Worm (Caenorhabditis elegans) whole organism, L4 larva: ENCODE results near the gene F47B7.4.

Experiments
- F44E2.7 ChIP-seq: fragments of 200-800 bp; sonication (Bioruptor generic); IDR thresholded peaks from 2 replicates; pipeline ENCODE4 v2.1.2; 2022; ENCODE audit warnings: missing genetic modification characterization, missing compliant biosample characterization
- Y75B8A.6 ChIP-seq: fragments of 200-800 bp; sonication (Bioruptor generic); IDR thresholded peaks from 2 replicates; pipeline ENCODE4 v1.3.6; 2022; ENCODE audit warnings: missing genetic modification reagents, missing genetic modification characterization, missing compliant biosample characterization
- ZK546.5 ChIP-seq, 2 experiments: sonication (generic microtip); optimal IDR thresholded peaks; 2 replicates each; lab custom pipeline; 2017; ENCODE audit warnings: missing biosample characterization in 2 of 2, missing genetic modification characterization in 2 of 2
- aha-1 ChIP-seq: fragments of 150-350 bp; peaks from one replicate; lab custom pipeline; 2014; ENCODE audit warnings: missing biosample characterization, missing genetic modification characterization
- arid-1 ChIP-seq: fragments of 200-800 bp; sonication (Bioruptor generic); conservative IDR thresholded peaks from 2 replicates; pipeline ENCODE4 v1.3.6; 2022; ENCODE audit warnings: missing genetic modification reagents, missing genetic modification characterization, missing compliant biosample characterization
- attf-4 ChIP-seq: sonication (generic microtip); optimal IDR thresholded peaks from 3 replicates; lab custom pipeline; 2017; ENCODE audit warnings: missing biosample characterization, missing genetic modification characterization
- ceh-44 ChIP-seq: fragments of 200-800 bp; sonication (Bioruptor generic); IDR thresholded peaks from 2 replicates; pipeline ENCODE4 v1.3.6; 2022; ENCODE audit warnings: missing genetic modification reagents, missing genetic modification characterization, missing compliant biosample characterization
- ceh-82 ChIP-seq: sonication (generic microtip); optimal IDR thresholded peaks from 2 replicates; lab custom pipeline; 2017; ENCODE audit warnings: missing biosample characterization, missing genetic modification characterization
- cey-2 ChIP-seq: sonication (generic microtip); optimal IDR thresholded peaks from 3 replicates; lab custom pipeline; 2017; ENCODE audit warnings: missing genetic modification characterization, mild to moderate bottlenecking, missing compliant biosample characterization, antibody characterized with exemption, borderline replicate concordance; ENCODE audit not compliant: insufficient read depth
- daf-16 ChIP-seq, 3 experiments: sonication (generic microtip); optimal IDR thresholded peaks; 2 replicates each; lab custom pipeline; 2016 to 2017; ENCODE audit warnings: missing genetic modification characterization in 3 of 3, missing genetic modification reagents in 3 of 3, mild to moderate bottlenecking in 2 of 3, missing compliant biosample characterization in 2 of 3, missing biosample characterization in 1 of 3, moderate library complexity in 1 of 3
- daf-19 ChIP-seq: fragments of 200-800 bp; sonication (Bioruptor generic); conservative IDR thresholded peaks from 2 replicates; pipeline ENCODE4 v1.3.6; 2022; ENCODE audit warnings: missing genetic modification characterization, missing compliant biosample characterization
- daf-8 ChIP-seq: fragments of 200-800 bp; sonication (Bioruptor generic); IDR thresholded peaks from 2 replicates; pipeline ENCODE4 v1.3.6; 2022; ENCODE audit warnings: missing genetic modification characterization, missing compliant biosample characterization
- egl-43 ChIP-seq: fragments of 200-800 bp; sonication (Bioruptor generic); IDR thresholded peaks from 2 replicates; pipeline ENCODE4 v1.3.6; 2022; ENCODE audit warnings: missing genetic modification reagents, missing genetic modification characterization, missing compliant biosample characterization
- fkh-10 ChIP-seq: fragments of 150-350 bp; optimal IDR thresholded peaks from 2 replicates; lab custom pipeline; 2014; ENCODE audit warnings: missing biosample characterization, missing genetic modification reagents, missing genetic modification characterization
- fos-1 ChIP-seq: fragments of 150-350 bp; optimal IDR thresholded peaks from 2 replicates; lab custom pipeline; 2014; ENCODE audit warnings: missing biosample characterization, missing genetic modification characterization
- hlh-11 ChIP-seq: fragments of 200-800 bp; sonication (Bioruptor generic); optimal IDR thresholded peaks from 2 replicates; lab custom pipeline; 2018; ENCODE audit warnings: mild to moderate bottlenecking, missing genetic modification characterization, missing compliant biosample characterization
- jun-1 ChIP-seq: fragments of 150-350 bp; optimal IDR thresholded peaks from 2 replicates; lab custom pipeline; 2014; ENCODE audit warnings: missing biosample characterization, missing genetic modification reagents, missing genetic modification characterization
- lin-29 ChIP-seq: fragments of 200-800 bp; sonication (Bioruptor generic); IDR thresholded peaks from 2 replicates; pipeline ENCODE4 v1.3.6; 2022; ENCODE audit warnings: missing genetic modification reagents, missing genetic modification characterization, missing compliant biosample characterization
- lin-38 ChIP-seq: fragments of 200-800 bp; sonication (Bioruptor generic); IDR thresholded peaks from 2 replicates; pipeline ENCODE4 v1.3.6; 2022; ENCODE audit warnings: missing genetic modification reagents, missing genetic modification characterization, missing compliant biosample characterization
- mep-1 ChIP-seq: fragments of 150-350 bp; sonication (generic microtip); optimal IDR thresholded peaks from 3 replicates; lab custom pipeline; 2014; ENCODE audit warnings: missing biosample characterization, missing genetic modification characterization
- mes-2 ChIP-seq: sonication (generic microtip); optimal IDR thresholded peaks from 2 replicates; lab custom pipeline; 2016; ENCODE audit warnings: missing genotype, mild to moderate bottlenecking, missing genetic modification characterization, missing compliant biosample characterization; ENCODE audit not compliant: poor library complexity, severe bottlenecking
- mxl-3 ChIP-seq: fragments of 200-800 bp; sonication (Bioruptor generic); optimal IDR thresholded peaks from 2 replicates; lab custom pipeline; 2018; ENCODE audit warnings: mild to moderate bottlenecking, missing genetic modification characterization, missing compliant biosample characterization
- nhr-10 ChIP-seq: fragments of 150-350 bp; optimal IDR thresholded peaks from 2 replicates; lab custom pipeline; 2014; ENCODE audit warnings: missing biosample characterization, missing genetic modification characterization
- nhr-111 ChIP-seq: fragments of 200-800 bp; sonication (Bioruptor generic); optimal IDR thresholded peaks from 2 replicates; lab custom pipeline; 2018; ENCODE audit warnings: mild to moderate bottlenecking, missing genetic modification characterization, missing compliant biosample characterization
- pha-4 ChIP-seq, 2 experiments: fragments of 150-350 bp in 1 of 2; fragments of 200-800 bp in 1 of 2; sonication (Bioruptor generic) in 1 of 2; IDR thresholded peaks in 1 of 2; optimal IDR thresholded peaks in 1 of 2; 2 replicates each; pipeline versions ENCODE4 v1.3.6 to Lab custom; 2014 to 2022; ENCODE audit warnings: missing genetic modification characterization in 2 of 2, missing genetic modification reagents in 2 of 2, missing biosample characterization in 1 of 2, missing compliant biosample characterization in 1 of 2
- set-16 ChIP-seq: fragments of 200-800 bp; sonication (Bioruptor generic); IDR thresholded peaks from 2 replicates; pipeline ENCODE4 v1.3.6; 2022; ENCODE audit warnings: missing genetic modification reagents, missing genetic modification characterization, missing compliant biosample characterization
- snpc-1.2 ChIP-seq: fragments of 200-800 bp; sonication (Bioruptor generic); IDR thresholded peaks from 2 replicates; pipeline ENCODE4 v1.3.6; 2022; ENCODE audit warnings: missing genetic modification reagents, missing genetic modification characterization, missing compliant biosample characterization
- tag-97 ChIP-seq: fragments of 200-800 bp; sonication (Bioruptor generic); IDR thresholded peaks from 2 replicates; pipeline ENCODE4 v1.3.6; 2022; ENCODE audit warnings: missing genetic modification characterization, missing compliant biosample characterization
- unc-39 ChIP-seq: sonication (generic microtip); optimal IDR thresholded peaks from 2 replicates; lab custom pipeline; 2017; ENCODE audit warnings: missing biosample characterization, missing genetic modification characterization
- unc-62 ChIP-seq, 3 experiments: fragments of 150-350 bp in 1 of 3; sonication (generic microtip); optimal IDR thresholded peaks in 2 of 3; peaks in 1 of 3; 1 replicate in 1 of 3; 2 replicates in 2 of 3; lab custom pipeline; 2014 to 2017; ENCODE audit warnings: missing biosample characterization in 3 of 3, missing genetic modification characterization in 3 of 3, missing genetic modification reagents in 3 of 3, missing genotype in 1 of 3
- ztf-11 ChIP-seq: fragments of 150-350 bp; optimal IDR thresholded peaks from 2 replicates; lab custom pipeline; 2014; ENCODE audit warnings: missing biosample characterization, missing genetic modification characterization

Gene F47B7.4

DNA sequence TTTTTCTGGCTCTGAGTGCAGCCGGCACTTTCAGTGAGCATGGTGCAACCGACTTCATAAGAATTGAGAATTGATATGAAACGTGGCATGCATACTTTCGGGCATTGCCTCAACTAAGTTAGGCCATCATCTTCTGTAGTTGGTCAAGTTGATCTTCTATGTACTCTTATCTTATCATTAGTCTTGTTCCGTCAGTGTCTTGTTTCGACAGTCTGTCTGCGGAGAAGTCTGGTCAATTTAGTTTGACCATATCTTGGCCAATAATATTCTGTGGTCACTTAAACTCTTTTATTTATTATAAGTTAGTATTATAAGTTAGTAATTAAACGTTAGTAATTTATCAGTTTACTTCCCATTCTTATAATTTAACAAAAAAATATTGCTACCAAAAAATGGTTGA, 10.2 kb downstream of the F47B7.4 start:
- TF ChIP-seq hlh-11 (tag; lab: Kevin White, UChicago) (no peak), cey-2 (tag; lab: Kevin White, UChicago) (no peak), lin-38 (no peak), daf-16 (GFP tag; optimal IDR thresholded peaks at IDR 0.05; lab: Kevin White, UChicago) (no peak), daf-16 (tag; optimal IDR thresholded peaks at IDR 0.05; lab: Kevin White, UChicago) (no peak), attf-4 (tag; lab: Kevin White, UChicago) (no peak), daf-8 (no peak), ceh-44 (GFP tag; lab: Robert Waterston, UW) (no peak), lin-29 (GFP tag; lab: Robert Waterston, UW) (no peak), Y75B8A.6 (GFP tag; lab: Robert Waterston, UW) (no peak)

ce11 chrX:3755753-3756152, 10.7 kb downstream of the F47B7.4 start:
- no peak for TF ChIP-seq F44E2.7 (GFP tag; lab: Robert Waterston, UW)
- TF ChIP-seq daf-8 = no peak
- TF ChIP-seq attf-4 (tag; lab: Kevin White, UChicago) = no peak
- TF ChIP-seq jun-1 (tag; lab: Kevin White, UChicago) = no peak
- TF ChIP-seq snpc-1.2 = no peak
- no peak for TF ChIP-seq daf-19 (GFP tag; lab: Robert Waterston, UW)
- no peak for TF ChIP-seq fkh-10 (GFP tag; lab: Kevin White, UChicago)
- no peak for TF ChIP-seq hlh-11 (tag; lab: Kevin White, UChicago)
- no peak for TF ChIP-seq Y75B8A.6 (GFP tag; lab: Robert Waterston, UW)
- TF ChIP-seq mxl-3 = no peak
- no peak for TF ChIP-seq pha-4 (GFP tag; IDR thresholded peaks at IDR 0.05; lab: Robert Waterston, UW)
- TF ChIP-seq pha-4 (tag; optimal IDR thresholded peaks at IDR 0.05; lab: Kevin White, UChicago) = no peak
- no peak for TF ChIP-seq mes-2
- no peak for TF ChIP-seq tag-97
- no peak for TF ChIP-seq nhr-111 (GFP tag; lab: Kevin White, UChicago)
- TF ChIP-seq ZK546.5 (tag; optimal IDR thresholded peaks at IDR 0.05; lab: Kevin White, UChicago) = no peak
- TF ChIP-seq arid-1 (GFP tag; lab: Robert Waterston, UW) = no peak
- TF ChIP-seq fos-1 = no peak

DNA sequence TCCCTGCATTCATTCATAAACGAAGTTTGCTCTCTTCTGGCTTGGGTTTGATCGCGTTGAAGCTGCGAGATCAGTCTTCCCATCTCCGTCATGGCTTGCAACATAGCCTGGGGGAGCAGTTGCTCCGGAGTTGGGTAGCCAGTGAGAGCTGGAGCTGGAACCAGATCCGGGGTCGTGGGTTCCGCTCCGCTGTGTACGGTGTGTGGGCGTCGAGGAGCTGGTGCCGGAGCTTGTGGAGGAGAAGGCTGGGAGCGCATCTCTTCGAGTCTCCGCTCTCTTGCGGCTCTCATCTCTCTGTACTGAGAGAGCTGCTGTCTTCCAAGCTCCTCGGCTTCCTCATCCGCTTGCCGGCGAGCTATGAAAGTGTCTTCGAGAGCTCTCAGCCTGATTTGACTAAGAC, 14.0 kb downstream of the F47B7.4 start:
- TF ChIP-seq set-16 (GFP tag; lab: Robert Waterston, UW) = peak; percentile 94
- TF ChIP-seq aha-1 = peak; percentile 40
- TF ChIP-seq jun-1 (tag; lab: Kevin White, UChicago) = no peak

DNA sequence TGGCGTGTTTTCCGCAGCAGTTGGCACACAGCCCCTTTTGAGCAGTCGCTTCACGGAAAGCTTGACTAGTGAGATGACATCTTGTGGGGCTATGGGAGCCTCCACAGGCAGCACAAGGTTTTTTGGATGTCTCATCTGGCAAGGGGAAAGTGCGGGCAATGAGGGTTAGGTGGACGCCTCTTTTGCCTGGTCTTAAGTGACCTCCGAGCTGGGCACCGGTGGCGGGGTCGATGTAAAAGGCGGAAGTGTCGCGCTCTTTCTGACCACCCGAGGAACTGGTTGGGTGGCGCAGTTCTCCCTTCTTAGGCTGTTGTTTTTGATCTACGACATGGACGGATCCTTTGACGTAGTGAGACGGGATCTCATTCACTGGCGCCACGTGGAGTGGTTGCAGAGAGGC, 15.1 kb downstream of the F47B7.4 start:
- TF ChIP-seq set-16 (GFP tag; lab: Robert Waterston, UW) (peak; percentile 69; the same call in 1 of the 2 replicates), ceh-82 (tag; lab: Kevin White, UChicago) (no peak)

DNA sequence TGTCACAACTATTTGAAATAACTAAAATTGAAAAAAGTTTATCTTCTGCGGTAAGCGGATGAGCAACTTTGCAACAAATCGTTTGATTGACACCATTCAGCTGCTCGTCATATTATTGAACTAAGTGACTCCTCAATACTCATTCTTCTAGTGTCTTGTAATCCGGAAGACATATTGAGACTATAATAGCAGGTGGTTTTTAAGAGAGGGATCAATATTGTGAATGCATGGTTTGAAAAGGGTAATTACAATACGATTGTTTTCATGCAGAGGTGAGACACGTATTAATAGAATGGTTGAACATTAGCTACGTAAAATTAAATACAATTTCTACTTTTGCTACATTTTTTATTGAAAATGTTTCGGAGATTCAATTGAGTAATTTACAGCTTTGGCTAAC, 23.3 kb downstream of the F47B7.4 start:
- no peak for TF ChIP-seq unc-39 (tag; lab: Kevin White, UChicago)
- TF ChIP-seq unc-62 (GFP tag; optimal IDR thresholded peaks at IDR 0.05 in 1 of 2; lab: Kevin White, UChicago) = peak in 1 of 2 experiments; percentile 93
- TF ChIP-seq unc-62 (tag; optimal IDR thresholded peaks at IDR 0.05; lab: Kevin White, UChicago) = no peak

ce11 chrX:3742223-3742622, 24.2 kb downstream of the F47B7.4 start, which contains the start of gene fkh-2:
Gene fkh-2, minus strand, starts transcription at chrX:3742323.
- TF ChIP-seq mep-1 (tag; lab: Kevin White, UChicago) = no peak
- no peak for TF ChIP-seq arid-1 (GFP tag; lab: Robert Waterston, UW)
- TF ChIP-seq egl-43 (GFP tag; lab: Robert Waterston, UW) = no peak
- no peak for TF ChIP-seq nhr-10 (tag; lab: Kevin White, UChicago)
- no peak for TF ChIP-seq ztf-11
- TF ChIP-seq, all 104 proteins: peak for 0
